Fruit fly (Drosophila melanogaster): ENCODE measurements around the gene Muc11A.
"Not testable (repeated sequence)": the region's sequence is repeated elsewhere in the genome, so short reads cannot be mapped to it uniquely, and the experiment has no call there.

The Muc11A gene

DNA sequence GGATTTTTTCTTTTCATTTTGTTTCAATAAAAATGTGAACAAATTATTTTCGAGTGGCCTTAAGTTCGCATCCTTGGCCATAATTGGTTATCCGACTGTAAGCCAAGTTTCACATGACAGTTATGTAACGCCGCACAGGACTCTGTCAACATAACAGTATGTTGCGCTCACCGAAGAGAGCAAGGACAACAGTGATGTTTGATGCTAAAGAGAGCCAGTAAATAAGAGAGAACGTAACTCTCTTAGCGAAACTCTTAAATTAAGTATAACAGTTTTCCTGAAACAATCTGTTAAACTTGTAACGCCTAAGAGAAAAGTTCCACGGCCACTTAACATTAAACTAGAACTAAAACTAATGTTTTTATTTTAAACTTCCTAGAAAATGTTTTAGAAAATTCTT is 26.1 kb downstream of the Muc11A start:
- TF ChIP-seq CG8478 (optimal IDR thresholded peaks at IDR 0.05): no peak
- TF ChIP-seq Dll (optimal IDR thresholded peaks at IDR 0.05): no peak
- no peak for TF ChIP-seq usp (GFP tag; optimal IDR thresholded peaks at IDR 0.05)
- TF ChIP-seq psq (optimal IDR thresholded peaks at IDR 0.05): no peak
- TF ChIP-seq pan (optimal IDR thresholded peaks at IDR 0.05): no peak
- TF ChIP-seq EcR (GFP tag; optimal IDR thresholded peaks at IDR 0.05): no peak

DNA sequence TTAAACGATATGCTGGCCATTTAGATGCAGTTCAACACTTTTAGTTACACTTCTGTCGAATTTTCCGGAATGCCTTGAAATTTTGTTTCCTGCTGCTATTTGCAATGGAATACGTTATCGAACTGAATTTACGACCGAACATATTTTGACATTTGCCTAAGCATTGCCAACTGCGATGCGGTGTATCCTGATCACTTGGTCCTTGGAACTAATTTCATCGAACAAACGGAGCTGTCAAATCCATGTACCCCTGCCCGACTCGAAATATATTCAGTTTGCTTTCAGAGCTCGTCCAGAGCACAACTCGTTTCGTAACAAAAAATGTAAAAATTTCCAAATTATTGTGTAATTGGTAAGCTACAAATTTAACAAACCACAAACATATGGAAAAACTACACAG is 27.3 kb downstream of the Muc11A start, which contains the start of gene CG15734:
Gene CG15734, minus strand, starts transcription at position 101 of the 400 bp plus-strand sequence.
- TF ChIP-seq CG8478, psq, Dll (optimal IDR thresholded peaks at IDR 0.05): not testable (repeated sequence)

DNA sequence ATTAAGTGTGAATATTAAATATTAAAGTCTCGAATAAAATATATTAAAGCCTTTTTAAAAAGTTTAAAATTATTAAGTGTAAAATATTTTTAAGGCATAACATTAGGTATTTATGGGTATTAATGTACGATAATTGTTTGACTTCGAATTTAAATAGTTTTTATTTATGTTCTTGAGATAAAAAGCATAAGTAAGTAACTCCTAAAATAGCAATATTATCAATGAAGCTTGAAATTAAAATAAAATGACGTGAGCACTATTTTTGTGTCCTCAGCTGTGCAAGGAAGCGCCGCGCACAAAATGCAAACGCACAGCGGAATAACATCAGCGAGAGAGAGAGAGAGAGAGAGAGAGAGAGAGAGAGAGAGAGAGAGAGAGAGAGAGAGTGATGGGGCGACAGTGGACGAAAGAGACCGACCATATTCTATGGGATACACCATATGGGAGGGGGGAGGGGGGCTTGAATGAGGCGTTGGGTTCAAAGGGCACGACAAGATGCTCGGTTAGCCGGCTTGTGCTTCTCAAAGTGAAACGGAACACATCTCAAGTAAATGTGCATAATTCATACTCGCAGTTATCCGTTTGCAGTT is 30.7 kb downstream of the Muc11A start:
- no peak for TF ChIP-seq Dll (optimal IDR thresholded peaks at IDR 0.05)

DNA sequence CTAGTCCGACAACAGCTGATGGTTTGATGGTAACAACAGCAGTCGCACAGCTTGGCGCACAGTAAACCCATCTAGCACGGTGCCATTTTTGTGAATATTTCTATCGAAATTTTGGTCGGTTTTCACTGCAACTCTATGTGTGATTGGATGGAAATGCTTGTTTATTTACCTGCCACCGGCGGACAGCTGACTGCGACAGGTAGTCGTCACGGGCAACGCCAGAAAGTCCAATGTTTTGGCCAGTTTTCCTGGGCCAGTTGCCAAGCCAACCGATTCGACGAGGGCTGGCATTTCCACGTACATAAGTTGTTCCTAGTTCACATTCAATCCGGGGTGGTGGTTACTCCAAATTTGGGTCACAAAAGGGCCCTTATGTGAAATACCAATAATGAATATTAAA is 44.1 kb downstream of the Muc11A start, which contains the start of gene CG11356:
Gene CG11356, minus strand, starts transcription at position 101 of the 400 bp plus-strand sequence.
- TF ChIP-seq usp (GFP tag; optimal IDR thresholded peaks at IDR 0.05) (no peak), psq (optimal IDR thresholded peaks at IDR 0.05) (no peak), CG8478 (optimal IDR thresholded peaks at IDR 0.05) (no peak), Dll (optimal IDR thresholded peaks at IDR 0.05) (no peak), EcR (GFP tag; optimal IDR thresholded peaks at IDR 0.05) (no peak), pan (optimal IDR thresholded peaks at IDR 0.05) (no peak)

DNA sequence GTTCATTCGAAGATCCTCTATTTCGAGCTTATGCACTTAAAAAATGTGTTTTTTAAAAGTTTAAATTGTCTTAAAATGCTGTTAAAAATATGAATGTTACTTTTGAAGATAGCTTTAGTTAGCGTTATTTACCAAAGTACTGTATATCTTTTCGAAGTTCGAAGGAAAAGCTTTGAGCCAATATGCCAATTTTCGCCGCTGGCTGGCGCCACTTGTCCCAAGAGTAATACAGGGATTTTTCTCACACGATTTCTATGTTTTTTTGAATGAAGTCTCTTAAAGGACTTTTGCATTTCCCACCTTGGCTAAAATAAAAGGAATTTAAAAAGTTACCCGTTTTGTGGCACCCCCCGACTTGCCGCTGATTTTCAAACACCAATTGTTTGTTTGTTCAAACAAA is 44.6 kb downstream of the Muc11A start:
- TF ChIP-seq EcR (GFP tag; optimal IDR thresholded peaks at IDR 0.05): no peak
- no peak for TF ChIP-seq usp (GFP tag; optimal IDR thresholded peaks at IDR 0.05)
- no peak for TF ChIP-seq CG8478 (optimal IDR thresholded peaks at IDR 0.05)
- no peak for TF ChIP-seq pan (optimal IDR thresholded peaks at IDR 0.05)
- TF ChIP-seq Dll (optimal IDR thresholded peaks at IDR 0.05): no peak
- TF ChIP-seq psq (optimal IDR thresholded peaks at IDR 0.05): no peak

DNA sequence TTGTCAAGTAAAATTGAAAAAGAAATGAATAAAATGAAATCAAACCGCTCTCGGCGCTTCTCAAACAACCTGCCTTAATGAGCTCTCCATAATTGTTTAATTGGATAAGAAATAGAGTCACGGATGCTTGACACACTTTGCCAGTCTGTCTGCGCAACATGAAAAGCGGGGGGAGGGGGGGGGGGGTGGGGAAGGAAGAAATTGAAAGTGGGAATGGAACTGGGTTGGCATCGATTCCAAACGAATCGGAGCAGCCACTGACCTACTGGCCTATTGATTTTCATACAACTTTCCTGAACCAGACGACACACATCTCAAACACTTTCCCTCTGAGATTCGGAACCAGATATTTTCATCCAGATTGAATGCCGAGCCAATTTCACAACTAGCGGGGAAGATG is 47.3 kb downstream of the Muc11A start, which contains the start of gene CG2750:
Gene CG2750, plus strand, starts transcription at position 301 of the 400 bp plus-strand sequence.
- TF ChIP-seq EcR (GFP tag; optimal IDR thresholded peaks at IDR 0.05): no peak
- no peak for TF ChIP-seq Dll (optimal IDR thresholded peaks at IDR 0.05)
- no peak for TF ChIP-seq CG8478 (optimal IDR thresholded peaks at IDR 0.05)

Data from whole organism.